Worm (Caenorhabditis elegans) whole organism, young adult: Measurements from ENCODE around the gene F32D8.3.

Source experiments
- B0035.1 ChIP-seq: sonication (generic microtip); optimal IDR thresholded peaks from 2 replicates; lab custom pipeline; 2016; ENCODE audit warnings: missing genetic modification characterization, mild to moderate bottlenecking, missing compliant biosample characterization, missing genotype, missing genetic modification reagents
- C06A6.2 ChIP-seq: fragments of 200-800 bp; sonication (Bioruptor generic); conservative IDR thresholded peaks from 2 replicates; pipeline ENCODE4 v1.3.6; 2022; ENCODE audit warnings: missing genetic modification characterization, missing compliant biosample characterization
- F10E7.11 ChIP-seq: sonication (generic microtip); optimal IDR thresholded peaks from 2 replicates; lab custom pipeline; 2017; ENCODE audit warnings: mild to moderate bottlenecking, missing genetic modification characterization, moderate library complexity, missing compliant biosample characterization
- F33H1.4 ChIP-seq: fragments of 200-800 bp; sonication (Bioruptor generic); IDR thresholded peaks from 2 replicates; pipeline ENCODE4 v1.3.6; 2022; ENCODE audit warnings: missing genetic modification reagents, missing genetic modification characterization, missing compliant biosample characterization
- F37B4.10 ChIP-seq: fragments of 200-800 bp; sonication (Bioruptor generic); IDR thresholded peaks from 2 replicates; pipeline ENCODE4 v1.3.6; 2022; ENCODE audit warnings: missing genetic modification characterization, missing compliant biosample characterization
- F39B2.1 ChIP-seq: fragments of 200-800 bp; sonication (Bioruptor generic); IDR thresholded peaks from 2 replicates; pipeline ENCODE4 v1.3.6; 2022; ENCODE audit warnings: missing genetic modification reagents, missing genetic modification characterization, missing compliant biosample characterization
- F49E8.2 ChIP-seq: sonication (generic microtip); optimal IDR thresholded peaks from 3 replicates; lab custom pipeline; 2017; ENCODE audit warnings: missing genetic modification characterization, mild to moderate bottlenecking, missing compliant biosample characterization, antibody characterized with exemption, moderate library complexity; ENCODE audit not compliant: insufficient read depth
- F52B5.7 ChIP-seq: sonication (generic microtip); optimal IDR thresholded peaks from 2 replicates; lab custom pipeline; 2016; ENCODE audit warnings: mild to moderate bottlenecking, missing genetic modification characterization, missing compliant biosample characterization
- F55B11.4 ChIP-seq: sonication (generic microtip); optimal IDR thresholded peaks from 2 replicates; lab custom pipeline; 2016; ENCODE audit warnings: missing compliant biosample characterization, missing genetic modification characterization, borderline replicate concordance; ENCODE audit not compliant: insufficient read depth
- F57A8.1 ChIP-seq: fragments of 200-800 bp; sonication (Bioruptor generic); optimal IDR thresholded peaks from 2 replicates; lab custom pipeline; 2018; ENCODE audit warnings: mild to moderate bottlenecking, missing genetic modification characterization, moderate library complexity, missing compliant biosample characterization
- K12H6.12 ChIP-seq: fragments of 200-800 bp; sonication (Bioruptor generic); optimal IDR thresholded peaks from 2 replicates; lab custom pipeline; 2018; ENCODE audit warnings: mild to moderate bottlenecking, missing genetic modification characterization, missing compliant biosample characterization
- Y53F4B.3 ChIP-seq: fragments of 200-800 bp; sonication (Bioruptor generic); IDR thresholded peaks from 2 replicates; pipeline ENCODE4 v1.3.6; 2022; ENCODE audit warnings: missing genetic modification reagents, missing genetic modification characterization, missing compliant biosample characterization
- Y56A3A.18 ChIP-seq: fragments of 200-800 bp; sonication (Bioruptor generic); IDR thresholded peaks from 2 replicates; pipeline ENCODE4 v1.3.6; 2022; ENCODE audit warnings: missing genetic modification reagents, missing genetic modification characterization, missing compliant biosample characterization
- Y79H2A.3 ChIP-seq: fragments of 200-800 bp; sonication (Bioruptor generic); conservative IDR thresholded peaks from 2 replicates; pipeline ENCODE4 v1.3.6; 2022; ENCODE audit warnings: missing genetic modification reagents, missing genetic modification characterization, missing compliant biosample characterization
- Y95B8A.8 ChIP-seq: fragments of 200-800 bp; sonication (Bioruptor generic); IDR thresholded peaks from 2 replicates; pipeline ENCODE4 v1.3.6; 2022; ENCODE audit warnings: missing genetic modification reagents, missing genetic modification characterization, missing compliant biosample characterization
- ZK185.1 ChIP-seq: sonication (generic microtip); optimal IDR thresholded peaks from 2 replicates; lab custom pipeline; 2016; ENCODE audit warnings: mild to moderate bottlenecking, missing genetic modification characterization, missing compliant biosample characterization; ENCODE audit not compliant: poor library complexity, severe bottlenecking
- akir-1 ChIP-seq: fragments of 200-800 bp; sonication (Bioruptor generic); optimal IDR thresholded peaks from 2 replicates; lab custom pipeline; 2018; ENCODE audit warnings: mild to moderate bottlenecking, missing genetic modification characterization, moderate library complexity, missing compliant biosample characterization
- ama-1 ChIP-seq, 3 experiments: fragments of 150-350 bp in 1 of 3; sonication (generic microtip) in 2 of 3; optimal IDR thresholded peaks; 2 replicates each; lab custom pipeline; 2014 to 2018; ENCODE audit warnings: missing biosample characterization in 2 of 3, missing genetic modification characterization in 2 of 3, missing genetic modification reagents in 2 of 3
- attf-3 ChIP-seq: fragments of 200-800 bp; sonication (Bioruptor generic); conservative IDR thresholded peaks from 2 replicates; pipeline ENCODE4 v1.3.6; 2022; ENCODE audit warnings: missing genetic modification reagents, missing genetic modification characterization, missing compliant biosample characterization
- attf-6 ChIP-seq: fragments of 200-800 bp; sonication (Bioruptor generic); IDR thresholded peaks from 2 replicates; pipeline ENCODE4 v1.3.6; 2022; ENCODE audit warnings: missing genetic modification reagents, missing genetic modification characterization, missing compliant biosample characterization
- ceh-79 ChIP-seq: sonication (generic microtip); optimal IDR thresholded peaks from 2 replicates; lab custom pipeline; 2017; ENCODE audit warnings: mild to moderate bottlenecking, missing genetic modification characterization, missing compliant biosample characterization
- chd-7 ChIP-seq: sonication (generic microtip); optimal IDR thresholded peaks from 2 replicates; lab custom pipeline; 2016; ENCODE audit warnings: mild to moderate bottlenecking, missing genetic modification characterization, moderate library complexity, missing compliant biosample characterization
- efl-1 ChIP-seq: fragments of 150-350 bp; optimal IDR thresholded peaks from 2 replicates; lab custom pipeline; 2014; ENCODE audit warnings: missing biosample characterization, missing genetic modification reagents, missing genetic modification characterization
- hlh-26 ChIP-seq: fragments of 200-800 bp; sonication (Bioruptor generic); conservative IDR thresholded peaks from 2 replicates; pipeline ENCODE4 v1.3.6; 2022; ENCODE audit warnings: missing genetic modification reagents, missing genetic modification characterization, missing compliant biosample characterization
- hmg-20 ChIP-seq: fragments of 200-800 bp; sonication (Bioruptor generic); IDR thresholded peaks from 2 replicates; pipeline ENCODE4 v1.3.6; 2022; ENCODE audit warnings: missing genetic modification reagents, missing genetic modification characterization, missing compliant biosample characterization
- hsf-1 ChIP-seq: fragments of 200-800 bp; sonication (Bioruptor generic); IDR thresholded peaks from 2 replicates; pipeline ENCODE4 v1.3.6; 2022; ENCODE audit warnings: missing genetic modification reagents, missing genetic modification characterization, missing compliant biosample characterization
- let-526 ChIP-seq: fragments of 200-800 bp; sonication (Bioruptor generic); IDR thresholded peaks from 2 replicates; pipeline ENCODE4 v1.3.6; 2022; ENCODE audit warnings: missing genetic modification reagents, missing genetic modification characterization, missing compliant biosample characterization
- lin-35 ChIP-seq, 3 experiments: fragments of 150-350 bp in 2 of 3; sonication (generic microtip) in 1 of 3; optimal IDR thresholded peaks; 2 replicates each; lab custom pipeline; 2014 to 2018; ENCODE audit warnings: missing biosample characterization in 3 of 3, missing genetic modification characterization in 3 of 3, missing genetic modification reagents in 3 of 3
- lin-54 ChIP-seq: fragments of 200-800 bp; sonication (Bioruptor generic); optimal IDR thresholded peaks from 2 replicates; lab custom pipeline; 2018; ENCODE audit warnings: mild to moderate bottlenecking, missing genetic modification characterization, missing compliant biosample characterization
- lir-1 ChIP-seq: fragments of 200-800 bp; sonication (Bioruptor generic); conservative IDR thresholded peaks from 2 replicates; pipeline ENCODE4 v1.3.6; 2022; ENCODE audit warnings: missing genetic modification reagents, missing genetic modification characterization, missing compliant biosample characterization
- madf-6 ChIP-seq: fragments of 200-800 bp; sonication (Bioruptor generic); IDR thresholded peaks from 2 replicates; pipeline ENCODE4 v1.3.6; 2022; ENCODE audit warnings: missing genetic modification reagents, missing genetic modification characterization, missing compliant biosample characterization
- madf-8 ChIP-seq: fragments of 200-800 bp; sonication (Bioruptor generic); conservative IDR thresholded peaks from 2 replicates; pipeline ENCODE4 v1.3.6; 2022; ENCODE audit warnings: missing genetic modification reagents, missing genetic modification characterization, missing compliant biosample characterization
- mel-28 ChIP-seq: sonication (generic microtip); optimal IDR thresholded peaks from 2 replicates; lab custom pipeline; 2016; ENCODE audit warnings: borderline replicate concordance, mild to moderate bottlenecking, missing genetic modification characterization, missing compliant biosample characterization
- nfyb-1 ChIP-seq: fragments of 200-800 bp; sonication (Bioruptor generic); IDR thresholded peaks from 2 replicates; pipeline ENCODE4 v1.3.6; 2022; ENCODE audit warnings: missing genetic modification reagents, missing genetic modification characterization, missing compliant biosample characterization
- nhr-120 ChIP-seq: fragments of 200-800 bp; sonication (Bioruptor generic); IDR thresholded peaks from 2 replicates; pipeline ENCODE4 v1.3.6; 2022; ENCODE audit warnings: missing genetic modification characterization, missing compliant biosample characterization
- nhr-27 ChIP-seq: fragments of 200-800 bp; sonication (Bioruptor generic); optimal IDR thresholded peaks from 2 replicates; lab custom pipeline; 2018; ENCODE audit warnings: mild to moderate bottlenecking, missing genetic modification characterization, moderate library complexity, missing compliant biosample characterization
- nhr-80 ChIP-seq: sonication (generic microtip); optimal IDR thresholded peaks from 2 replicates; lab custom pipeline; 2016; ENCODE audit warnings: missing genetic modification characterization, missing compliant biosample characterization
- nhr-90 ChIP-seq: sonication (generic microtip); optimal IDR thresholded peaks from 2 replicates; lab custom pipeline; 2016; ENCODE audit warnings: missing genotype, mild to moderate bottlenecking, missing genetic modification characterization, missing compliant biosample characterization
- rec-8 ChIP-seq, 2 experiments: sonication (generic microtip); optimal IDR thresholded peaks; 2 replicates each; lab custom pipeline; 2016; ENCODE audit warnings: mild to moderate bottlenecking in 2 of 2, missing genetic modification characterization in 2 of 2, missing genetic modification reagents in 2 of 2, missing genotype in 2 of 2, missing biosample characterization in 1 of 2, missing compliant biosample characterization in 1 of 2, moderate library complexity in 1 of 2
- snpc-4 ChIP-seq, 5 experiments: fragments of 150-350 bp in 1 of 5; sonication (generic microtip) in 4 of 5; optimal IDR thresholded peaks; 2 replicates each; lab custom pipeline; 2014 to 2018; ENCODE audit warnings: missing genetic modification characterization in 5 of 5, missing biosample characterization in 3 of 5, antibody characterized with exemption in 2 of 5, mild to moderate bottlenecking in 2 of 5, missing compliant biosample characterization in 2 of 5, missing genotype in 2 of 5, moderate library complexity in 2 of 5, missing genetic modification reagents in 1 of 5
- unc-130 ChIP-seq: sonication (generic microtip); optimal IDR thresholded peaks from 2 replicates; lab custom pipeline; 2016; ENCODE audit warnings: missing genetic modification reagents, missing genetic modification characterization, missing compliant biosample characterization
- zfh-2 ChIP-seq: fragments of 200-800 bp; sonication (Bioruptor generic); conservative IDR thresholded peaks from 2 replicates; pipeline ENCODE4 v1.3.6; 2022; ENCODE audit warnings: missing genetic modification reagents, missing genetic modification characterization, missing compliant biosample characterization
- ztf-26 ChIP-seq: sonication (generic microtip); optimal IDR thresholded peaks from 2 replicates; lab custom pipeline; 2017; ENCODE audit warnings: missing genetic modification characterization, missing compliant biosample characterization

F32D8.3 gene

DNA sequence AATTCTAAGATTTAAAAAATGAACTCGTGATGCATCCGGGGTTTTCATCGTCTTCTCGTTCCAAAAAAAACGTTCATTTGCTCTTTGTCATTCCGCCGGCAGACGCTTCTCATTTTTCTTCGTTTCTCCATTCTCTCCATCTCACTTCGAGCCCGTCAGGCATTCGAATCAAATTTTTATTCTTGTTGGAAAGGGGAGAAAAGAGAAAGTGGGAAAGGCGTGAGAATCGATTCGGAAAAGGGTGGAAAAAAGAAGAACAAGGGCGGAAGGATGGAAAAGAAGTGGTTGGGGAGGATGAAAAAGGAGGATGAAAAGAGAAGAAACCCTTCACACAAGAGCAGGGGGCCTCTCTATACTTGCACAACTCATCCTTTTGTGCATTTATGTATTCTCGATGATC is 18.2 kb downstream of the F32D8.3 start:
- TF ChIP-seq akir-1 (GFP tag; lab: Kevin White, UChicago) (no peak), nhr-27 (tag; lab: Kevin White, UChicago) (no peak), Y53F4B.3 (GFP tag; lab: Robert Waterston, UW) (no peak), hlh-26 (GFP tag; lab: Robert Waterston, UW) (no peak), madf-8 (no peak), ztf-26 (tag; lab: Kevin White, UChicago) (no peak), attf-6 (GFP tag; lab: Robert Waterston, UW) (no peak), K12H6.12 (tag; lab: Kevin White, UChicago) (no peak), lir-1 (GFP tag; lab: Robert Waterston, UW) (no peak), nhr-120 (GFP tag; lab: Robert Waterston, UW) (no peak), mel-28 (tag; lab: Kevin White, UChicago) (no peak), ZK185.1 (tag; lab: Kevin White, UChicago) (no peak), Y95B8A.8 (GFP tag; lab: Robert Waterston, UW) (no peak), ama-1 (optimal IDR thresholded peaks at IDR 0.05; lab: Kevin White, UChicago) (no peak), ama-1 (GFP tag; optimal IDR thresholded peaks at IDR 0.05; lab: Kevin White, UChicago) (no peak), F57A8.1 (GFP tag; lab: Kevin White, UChicago) (no peak), zfh-2 (no peak), efl-1 (GFP tag; lab: Kevin White, UChicago) (no peak), F33H1.4 (GFP tag; lab: Robert Waterston, UW) (no peak), lin-54 (GFP tag; lab: Kevin White, UChicago) (no peak), rec-8 (tag; optimal IDR thresholded peaks at IDR 0.05; lab: Kevin White, UChicago) (no peak)
- TF ChIP-seq, all 124 proteins: peak for 0

DNA sequence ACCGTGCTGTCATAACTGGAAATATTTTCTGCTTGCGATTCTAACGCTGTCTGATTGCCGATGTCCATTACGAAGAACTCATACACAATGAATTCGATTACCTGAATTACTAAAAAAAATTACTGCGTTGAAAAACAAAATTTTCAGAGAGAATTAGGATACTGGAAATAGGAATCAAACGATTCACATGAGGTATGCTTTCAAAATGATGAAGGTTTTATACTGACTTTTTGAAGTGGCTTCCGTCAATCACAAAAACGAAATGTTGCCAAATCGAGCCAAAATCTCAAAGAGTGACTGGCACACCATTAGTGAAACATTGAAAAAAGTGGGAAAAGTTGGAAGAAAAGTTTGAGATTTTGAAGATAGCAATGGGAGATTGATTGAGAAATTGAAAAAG is 22.4 kb downstream of the F32D8.3 start, which contains the start of gene zzz-1:
Gene zzz-1 (minus strand): TSS at position 101 of the 400 bp plus-strand sequence.
- TF ChIP-seq F10E7.11 (tag; lab: Kevin White, UChicago) = no peak
- no peak for TF ChIP-seq let-526 (GFP tag; lab: Robert Waterston, UW)
- no peak for TF ChIP-seq nhr-80 (tag; lab: Kevin White, UChicago)
- no peak for TF ChIP-seq C06A6.2 (GFP tag; lab: Robert Waterston, UW)
- no peak for TF ChIP-seq hlh-26 (GFP tag; lab: Robert Waterston, UW)
- no peak for TF ChIP-seq F49E8.2

DNA sequence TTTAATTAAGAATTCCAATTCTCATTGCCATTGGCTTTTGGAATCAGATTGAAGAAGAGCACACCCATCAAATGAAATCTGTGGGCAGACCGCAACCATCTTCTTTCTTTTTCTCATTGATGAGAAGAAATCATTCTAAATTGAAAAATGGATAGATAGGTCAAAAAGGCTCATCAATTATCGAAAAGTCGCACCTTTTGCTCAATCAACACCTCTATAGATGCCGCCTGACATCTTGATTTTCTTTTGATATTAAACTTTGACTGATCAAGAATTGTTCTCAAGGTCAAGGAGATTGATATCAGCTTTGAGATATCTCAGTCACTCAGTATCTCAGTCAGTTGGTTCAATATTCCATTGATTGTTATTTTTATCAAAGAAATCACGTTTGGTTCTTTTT is 23.3 kb downstream of the F32D8.3 start:
- TF ChIP-seq hmg-20 (GFP tag; lab: Robert Waterston, UW) (no peak), attf-3 (GFP tag; lab: Robert Waterston, UW) (no peak), nfyb-1 (no peak), Y79H2A.3 (GFP tag; lab: Robert Waterston, UW) (no peak)
- TF ChIP-seq, all 124 proteins: peak for 0

DNA sequence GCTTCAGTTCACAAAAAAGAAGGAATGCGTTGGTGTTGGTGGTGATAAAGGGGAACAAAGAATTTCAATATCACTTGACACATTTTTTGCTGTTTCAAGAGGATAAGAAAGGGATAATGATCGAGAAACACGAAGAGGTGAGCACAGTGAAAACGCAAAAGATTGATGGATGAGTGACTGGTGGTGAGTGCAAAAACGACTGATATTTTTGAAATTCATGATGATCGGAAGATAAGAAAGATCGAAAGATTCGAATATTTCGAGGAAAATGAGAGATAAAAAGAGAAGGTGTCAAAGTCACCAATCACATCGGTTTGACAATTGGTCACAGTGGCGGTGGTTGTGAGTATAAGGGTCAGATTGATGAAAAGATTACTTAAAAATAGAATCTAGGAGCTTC is 29.3 kb downstream of the F32D8.3 start:
- TF ChIP-seq nhr-90 (tag; lab: Kevin White, UChicago) (no peak), let-526 (GFP tag; lab: Robert Waterston, UW) (no peak), F52B5.7 (tag; lab: Kevin White, UChicago) (no peak), B0035.1 (tag; lab: Kevin White, UChicago) (no peak), F10E7.11 (tag; lab: Kevin White, UChicago) (no peak), F37B4.10 (GFP tag; lab: Robert Waterston, UW) (no peak), ceh-79 (tag; lab: Kevin White, UChicago) (no peak), unc-130 (GFP tag; lab: Kevin White, UChicago) (no peak), hsf-1 (GFP tag; lab: Robert Waterston, UW) (no peak), Y56A3A.18 (GFP tag; lab: Robert Waterston, UW) (no peak), madf-6 (no peak), lin-35 (GFP tag; optimal IDR thresholded peaks at IDR 0.05; lab: Kevin White, UChicago) (no peak), F55B11.4 (tag; lab: Kevin White, UChicago) (no peak), snpc-4 (GFP tag; optimal IDR thresholded peaks at IDR 0.05; lab: Kevin White, UChicago) (no peak), snpc-4 (tag; optimal IDR thresholded peaks at IDR 0.05; lab: Kevin White, UChicago) (no peak), F39B2.1 (GFP tag; lab: Robert Waterston, UW) (no peak), nhr-120 (GFP tag; lab: Robert Waterston, UW) (no peak), C06A6.2 (GFP tag; lab: Robert Waterston, UW) (no peak), chd-7 (tag; lab: Kevin White, UChicago) (no peak)
